Worm (Caenorhabditis elegans) whole organism, L3 larva: Measurements from ENCODE around the gene latd-1.

Source experiments
- ZK546.5 ChIP-seq: sonication (generic microtip); optimal IDR thresholded peaks from 2 replicates; lab custom pipeline; 2017; ENCODE audit warnings: missing biosample characterization, missing genetic modification characterization
- ama-1 ChIP-seq: fragments of 150-350 bp; optimal IDR thresholded peaks from 2 replicates; lab custom pipeline; 2018
- elt-2 ChIP-seq: sonication (generic microtip); optimal IDR thresholded peaks from 2 replicates; lab custom pipeline; 2016; ENCODE audit warnings: missing genetic modification reagents, mild to moderate bottlenecking, missing genetic modification characterization, missing compliant biosample characterization
- elt-3 ChIP-seq, 3 experiments: fragments of 150-350 bp in 1 of 3; sonication (generic microtip) in 2 of 3; optimal IDR thresholded peaks; 2 replicates in 2 of 3; 4 replicates in 1 of 3; lab custom pipeline; 2014 to 2017; ENCODE audit warnings: missing biosample characterization in 3 of 3, missing genetic modification characterization in 3 of 3
- eor-1 ChIP-seq, 2 experiments: fragments of 150-350 bp; optimal IDR thresholded peaks; 2 replicates each; lab custom pipeline; 2014 to 2018; ENCODE audit warnings: missing biosample characterization in 2 of 2, missing genetic modification characterization in 2 of 2
- fkh-10 ChIP-seq: sonication (generic microtip); optimal IDR thresholded peaks from 2 replicates; lab custom pipeline; 2017; ENCODE audit warnings: missing biosample characterization, missing genetic modification reagents, missing genetic modification characterization
- nhr-11 ChIP-seq: fragments of 150-350 bp; optimal IDR thresholded peaks from 2 replicates; lab custom pipeline; 2014; ENCODE audit warnings: missing biosample characterization, missing genetic modification characterization
- nhr-23 ChIP-seq: fragments of 150-350 bp; optimal IDR thresholded peaks from 2 replicates; lab custom pipeline; 2014; ENCODE audit warnings: missing biosample characterization, missing genetic modification reagents, missing genetic modification characterization
- nhr-28 ChIP-seq: fragments of 150-350 bp; optimal IDR thresholded peaks from 2 replicates; lab custom pipeline; 2014; ENCODE audit warnings: missing biosample characterization, missing genetic modification characterization
- nhr-67 ChIP-seq: fragments of 150-350 bp; optimal IDR thresholded peaks from 2 replicates; lab custom pipeline; 2014; ENCODE audit warnings: missing biosample characterization, missing genetic modification characterization
- unc-39 ChIP-seq: sonication (generic microtip); optimal IDR thresholded peaks from 4 replicates; lab custom pipeline; 2017; ENCODE audit warnings: missing biosample characterization, missing genetic modification characterization
- unc-62 ChIP-seq: fragments of 150-350 bp; sonication (generic microtip); optimal IDR thresholded peaks from 4 replicates; lab custom pipeline; 2014; ENCODE audit warnings: missing biosample characterization, missing genetic modification reagents, missing genetic modification characterization
- ztf-11 ChIP-seq: fragments of 150-350 bp; optimal IDR thresholded peaks from 2 replicates; lab custom pipeline; 2014; ENCODE audit warnings: missing biosample characterization, missing genetic modification characterization

- TF ChIP-seq ama-1 (no peak), eor-1 (tag; optimal IDR thresholded peaks at IDR 0.05; lab: Kevin White, UChicago) (no peak), nhr-23 (no peak), elt-3 (tag; optimal IDR thresholded peaks at IDR 0.05; lab: Kevin White, UChicago) (no peak), nhr-67 (tag; lab: Kevin White, UChicago) (no peak), ZK546.5 (no peak), ztf-11 (tag; lab: Kevin White, UChicago) (no peak), elt-2 (tag; lab: Kevin White, UChicago) (no peak), nhr-28 (tag; lab: Kevin White, UChicago) (no peak), unc-62 (GFP tag; lab: Kevin White, UChicago) (no peak), unc-39 (tag; lab: Kevin White, UChicago) (no peak), fkh-10 (GFP tag; lab: Kevin White, UChicago) (no peak), nhr-11 (tag; lab: Kevin White, UChicago) (no peak)
Observed at ce11 chrX:7921130-7921529, 23.5 kb upstream of the latd-1 start.
